Worm (Caenorhabditis elegans) whole organism, midembryonic: Measurements from ENCODE around the gene nspf-1.
"Not testable (repeated sequence)": the region's sequence is repeated elsewhere in the genome, so short reads cannot be mapped to it uniquely, and the experiment has no call there.

Experiments
- ref-1 ChIP-seq: fragments of 200-800 bp; sonication (Bioruptor generic); conservative IDR thresholded peaks from 2 replicates; pipeline ENCODE4 v1.3.6; 2022; ENCODE audit warnings: missing genetic modification reagents, missing genetic modification characterization, missing compliant biosample characterization
- ztf-23 ChIP-seq: fragments of 200-800 bp; sonication (Bioruptor generic); IDR thresholded peaks from 2 replicates; pipeline ENCODE4 v1.3.6; 2022; ENCODE audit warnings: missing genetic modification reagents, missing genetic modification characterization, missing compliant biosample characterization
- ztf-29 ChIP-seq: fragments of 200-800 bp; sonication (Bioruptor generic); IDR thresholded peaks from 2 replicates; pipeline ENCODE4 v1.3.6; 2022; ENCODE audit warnings: missing genetic modification reagents, missing genetic modification characterization, missing compliant biosample characterization

ce11 chrII:2672320-2672719, 15.1 kb upstream of the nspf-1 start, which contains the start of gene sri-57:
- TF ChIP-seq ref-1, ztf-23, ztf-29 (GFP tag; lab: Robert Waterston, UW): not testable (repeated sequence)
